Fruit fly (Drosophila melanogaster): ENCODE measurements around the gene CG3557.

- no peak for TF ChIP-seq h (optimal IDR thresholded peaks at IDR 0.05)
- TF ChIP-seq Myc (optimal IDR thresholded peaks at IDR 0.05) = no peak
- TF ChIP-seq ttk (optimal IDR thresholded peaks at IDR 0.05) = no peak
- no peak for TF ChIP-seq insv (optimal IDR thresholded peaks at IDR 0.05)
These were observed 9.8 kb downstream of the CG3557 start, which contains the start of gene Atxn7 for dm6 chr2L:2375655-2376417.
